Fruit fly (Drosophila melanogaster) whole organism, embryonic: Measurements from ENCODE around the gene GstZ1.
A peak's percentile ranks its signal among the peaks of the same experiment; 100 is the strongest.

ENCODE experiments used
- Atf3 ChIP-seq: fragments of 200-800 bp; sonication (Bioruptor generic); optimal IDR thresholded peaks from 3 replicates; lab custom pipeline; 2016; ENCODE audit warnings: missing biosample characterization, missing genetic modification characterization
- B-H2 ChIP-seq: fragments of 200-800 bp; sonication (Bioruptor generic); optimal IDR thresholded peaks from 2 replicates; lab custom pipeline; 2018; ENCODE audit warnings: missing biosample characterization, mild to moderate bottlenecking, missing genetic modification characterization
- CG10147 ChIP-seq: fragments of 200-800 bp; sonication (Bioruptor generic); optimal IDR thresholded peaks from 2 replicates; lab custom pipeline; 2019; ENCODE audit warnings: missing biosample characterization, mild to moderate bottlenecking, missing genetic modification characterization, moderate library complexity
- CG1024 ChIP-seq: fragments of 200-800 bp; sonication (Bioruptor generic); IDR thresholded peaks from 2 replicates; pipeline ENCODE4 v1.3.6; 2022; ENCODE audit warnings: missing biosample characterization, missing genetic modification characterization
- CG10654 ChIP-seq: fragments of 200-800 bp; sonication (Bioruptor generic); optimal IDR thresholded peaks from 2 replicates; lab custom pipeline; 2016; ENCODE audit warnings: missing biosample characterization, missing genetic modification characterization
- CG11093 ChIP-seq: fragments of 200-800 bp; sonication (Bioruptor generic); IDR thresholded peaks from 3 replicates; pipeline ENCODE4 v1.3.6; 2022; ENCODE audit warnings: missing biosample characterization, missing genetic modification characterization
- CG11247 ChIP-seq: fragments of 200-800 bp; sonication (Bioruptor generic); IDR thresholded peaks from 2 replicates; pipeline ENCODE4 v1.3.6; 2022; ENCODE audit warnings: missing biosample characterization, missing genetic modification characterization
- CG12942 ChIP-seq: fragments of 200-800 bp; sonication (Bioruptor generic); optimal IDR thresholded peaks from 3 replicates; lab custom pipeline; 2016; ENCODE audit warnings: missing biosample characterization, missing genetic modification characterization
- CG13894 ChIP-seq: fragments of 200-800 bp; sonication (Bioruptor generic); optimal IDR thresholded peaks from 3 replicates; lab custom pipeline; 2018; ENCODE audit warnings: missing biosample characterization, mild to moderate bottlenecking, missing genetic modification characterization, moderate library complexity
- CG16813 ChIP-seq: fragments of 200-800 bp; sonication (Bioruptor generic); IDR thresholded peaks from 3 replicates; pipeline ENCODE4 v1.3.6; 2022; ENCODE audit warnings: missing biosample characterization, missing genetic modification characterization; ENCODE audit not compliant: partially characterized antibody
- CG16815 ChIP-seq: fragments of 200-800 bp; sonication (Bioruptor generic); optimal IDR thresholded peaks from 3 replicates; lab custom pipeline; 2017; ENCODE audit warnings: missing biosample characterization, mild to moderate bottlenecking, missing genetic modification characterization
- CG2116 ChIP-seq: fragments of 200-800 bp; sonication (Bioruptor generic); optimal IDR thresholded peaks from 3 replicates; lab custom pipeline; 2018; ENCODE audit warnings: missing biosample characterization, mild to moderate bottlenecking, missing genetic modification characterization
- CG2120 ChIP-seq: fragments of 200-800 bp; sonication (Bioruptor generic); optimal IDR thresholded peaks from 3 replicates; lab custom pipeline; 2016; ENCODE audit warnings: missing biosample characterization, missing genetic modification characterization
- CG3163 ChIP-seq: fragments of 200-800 bp; sonication (Bioruptor generic); optimal IDR thresholded peaks from 3 replicates; lab custom pipeline; 2016; ENCODE audit warnings: missing biosample characterization, missing genetic modification characterization
- CG7987 ChIP-seq: fragments of 200-800 bp; sonication (Bioruptor generic); optimal IDR thresholded peaks from 2 replicates; lab custom pipeline; 2018; ENCODE audit warnings: missing biosample characterization, mild to moderate bottlenecking, missing genetic modification characterization, moderate library complexity
- CG9437 ChIP-seq: fragments of 200-800 bp; sonication (Bioruptor generic); optimal IDR thresholded peaks from 2 replicates; lab custom pipeline; 2018; ENCODE audit warnings: missing biosample characterization, mild to moderate bottlenecking, missing genetic modification characterization
- CTCF ChIP-seq: fragments of 200-800 bp; sonication (Bioruptor generic); optimal IDR thresholded peaks from 2 replicates; lab custom pipeline; 2017; ENCODE audit warnings: missing biosample characterization, mild to moderate bottlenecking, missing genetic modification characterization, moderate library complexity
- Dll ChIP-seq: fragments of 200-800 bp; sonication (Bioruptor generic); IDR thresholded peaks from 4 replicates; pipeline ENCODE4 v1.3.6; 2022; ENCODE audit warnings: missing biosample characterization, missing genetic modification characterization; ENCODE audit not compliant: partially characterized antibody
- Elba2 ChIP-seq: fragments of 200-800 bp; sonication (Bioruptor generic); optimal IDR thresholded peaks from 3 replicates; lab custom pipeline; 2016; ENCODE audit warnings: missing biosample characterization, missing genetic modification characterization
- MBD-R2 ChIP-seq: fragments of 200-800 bp; sonication (Bioruptor generic); IDR thresholded peaks from 2 replicates; pipeline ENCODE4 v1.3.6; 2022; ENCODE audit warnings: missing biosample characterization, missing genetic modification characterization
- Med ChIP-seq: fragments of 200-800 bp; sonication (Bioruptor generic); peaks from one replicate; lab custom pipeline; 2016; ENCODE audit warnings: missing biosample characterization, missing genetic modification characterization, mild to moderate bottlenecking, inconsistent platforms, moderate library complexity
- Nf-YC ChIP-seq: fragments of 200-800 bp; optimal IDR thresholded peaks from 3 replicates; lab custom pipeline; 2019; ENCODE audit warnings: missing biosample characterization, mild to moderate bottlenecking, missing genetic modification characterization, moderate library complexity
- Oaz ChIP-seq: fragments of 200-800 bp; sonication (Bioruptor generic); IDR thresholded peaks from 2 replicates; pipeline ENCODE4 v1.3.6; 2022; ENCODE audit warnings: missing biosample characterization, missing genetic modification characterization
- Opbp ChIP-seq: fragments of 200-800 bp; sonication (Bioruptor generic); IDR thresholded peaks from 3 replicates; pipeline ENCODE4 v1.3.6; 2022; ENCODE audit warnings: missing biosample characterization, missing genetic modification characterization; ENCODE audit not compliant: partially characterized antibody
- Pdp1 ChIP-seq, 2 experiments: fragments of 200-800 bp; sonication (Bioruptor generic); optimal IDR thresholded peaks; 3 replicates each; lab custom pipeline; 2016; ENCODE audit warnings: missing biosample characterization in 2 of 2, missing genetic modification characterization in 2 of 2, mild to moderate bottlenecking in 1 of 2, moderate library complexity in 1 of 2
- Ravus ChIP-seq: fragments of 200-800 bp; sonication (Bioruptor generic); IDR thresholded peaks from 2 replicates; pipeline ENCODE4 v1.3.6; 2022; ENCODE audit warnings: missing biosample characterization, missing genetic modification characterization
- Rfx ChIP-seq: fragments of 200-800 bp; sonication (Bioruptor generic); IDR thresholded peaks from 2 replicates; pipeline ENCODE4 v1.3.6; 2022; ENCODE audit warnings: missing biosample characterization, missing genetic modification characterization
- Scr ChIP-seq: fragments of 200-800 bp; sonication (Bioruptor generic); IDR thresholded peaks from 2 replicates; pipeline ENCODE4 v1.3.6; 2022; ENCODE audit warnings: missing biosample characterization, missing genetic modification characterization; ENCODE audit not compliant: partially characterized antibody
- Taf1 ChIP-seq: fragments of 200-800 bp; sonication (Bioruptor generic); IDR thresholded peaks from 2 replicates; pipeline ENCODE4 v1.3.6; 2022; ENCODE audit warnings: missing biosample characterization, missing genetic modification characterization
- ara ChIP-seq: fragments of 200-800 bp; sonication (Bioruptor generic); IDR thresholded peaks from 2 replicates; pipeline ENCODE4 v1.3.6; 2022; ENCODE audit warnings: missing biosample characterization, missing genetic modification characterization
- ash1 ChIP-seq: fragments of 200-800 bp; sonication (Bioruptor generic); optimal IDR thresholded peaks from 2 replicates; lab custom pipeline; 2018; ENCODE audit warnings: missing biosample characterization, mild to moderate bottlenecking, missing genetic modification characterization
- bbx ChIP-seq: fragments of 200-800 bp; sonication (Bioruptor generic); IDR thresholded peaks from 2 replicates; pipeline ENCODE4 v1.3.6; 2022; ENCODE audit warnings: missing biosample characterization, missing genetic modification characterization; ENCODE audit not compliant: partially characterized antibody
- bigmax ChIP-seq: fragments of 200-800 bp; sonication (Bioruptor generic); optimal IDR thresholded peaks from 2 replicates; lab custom pipeline; 2018; ENCODE audit warnings: missing biosample characterization, mild to moderate bottlenecking, missing genetic modification characterization
- bsh ChIP-seq, 2 experiments: fragments of 200-800 bp; sonication (Bioruptor generic); optimal IDR thresholded peaks; 2 replicates each; lab custom pipeline; 2017 to 2018; ENCODE audit warnings: mild to moderate bottlenecking in 2 of 2, missing biosample characterization in 2 of 2, missing genetic modification characterization in 2 of 2, moderate library complexity in 1 of 2
- cato ChIP-seq: fragments of 200-800 bp; sonication (Bioruptor generic); optimal IDR thresholded peaks from 2 replicates; lab custom pipeline; 2016; ENCODE audit warnings: missing biosample characterization, missing genetic modification characterization, borderline replicate concordance
- chinmo ChIP-seq: fragments of 200-800 bp; sonication (Bioruptor generic); IDR thresholded peaks from 4 replicates; pipeline ENCODE4 v1.3.6; 2022; ENCODE audit warnings: missing biosample characterization, missing genetic modification characterization; ENCODE audit not compliant: partially characterized antibody
- crc ChIP-seq: fragments of 200-800 bp; sonication (Bioruptor generic); optimal IDR thresholded peaks from 2 replicates; lab custom pipeline; 2016; ENCODE audit warnings: missing biosample characterization, missing genetic modification characterization
- crol ChIP-seq: fragments of 200-800 bp; sonication (Bioruptor generic); IDR thresholded peaks from 2 replicates; pipeline ENCODE4 v1.3.6; 2022; ENCODE audit warnings: missing biosample characterization, missing genetic modification characterization
- dmrt99B ChIP-seq: fragments of 200-800 bp; sonication (Bioruptor generic); optimal IDR thresholded peaks from 2 replicates; lab custom pipeline; 2018; ENCODE audit warnings: missing biosample characterization, mild to moderate bottlenecking, missing genetic modification characterization, moderate library complexity
- esg ChIP-seq: fragments of 200-800 bp; sonication (Bioruptor generic); conservative IDR thresholded peaks from 2 replicates; pipeline ENCODE4 v1.3.6; 2022; ENCODE audit warnings: missing biosample characterization, missing genetic modification characterization
- eve ChIP-seq, 2 experiments: fragments of >200 bp; optimal IDR thresholded peaks; 2 replicates each; lab custom pipeline; 2017; ENCODE audit warnings: missing biosample characterization in 2 of 2, missing genetic modification characterization in 2 of 2
- grn ChIP-seq: fragments of 200-800 bp; sonication (Bioruptor generic); optimal IDR thresholded peaks from 3 replicates; lab custom pipeline; 2017; ENCODE audit warnings: missing biosample characterization, missing genetic modification characterization
- knrl ChIP-seq: fragments of 200-800 bp; sonication (Bioruptor generic); IDR thresholded peaks from 3 replicates; pipeline ENCODE4 v1.3.6; 2022; ENCODE audit warnings: missing biosample characterization, missing genetic modification characterization; ENCODE audit not compliant: partially characterized antibody
- mirr ChIP-seq: fragments of 200-800 bp; sonication (Bioruptor generic); optimal IDR thresholded peaks from 3 replicates; lab custom pipeline; 2018; ENCODE audit warnings: missing biosample characterization, mild to moderate bottlenecking, missing genetic modification characterization
- sens ChIP-seq: fragments of 200-800 bp; sonication (Bioruptor generic); peaks from one replicate; lab custom pipeline; 2016; ENCODE audit warnings: missing biosample characterization, missing genetic modification characterization
- ssp ChIP-seq: fragments of 200-800 bp; sonication (Bioruptor generic); IDR thresholded peaks from 2 replicates; pipeline ENCODE4 v1.3.6; 2022; ENCODE audit warnings: missing biosample characterization, missing genetic modification characterization
- trh ChIP-seq: fragments of 200-800 bp; sonication (Bioruptor generic); optimal IDR thresholded peaks from 2 replicates; lab custom pipeline; 2016; ENCODE audit warnings: missing biosample characterization, missing genetic modification characterization
- ttk ChIP-seq: fragments of 200-800 bp; sonication (Bioruptor generic); IDR thresholded peaks from 2 replicates; pipeline ENCODE4 v2.1.2; 2022; ENCODE audit warnings: missing biosample characterization, missing genetic modification characterization
- unc-4 ChIP-seq: fragments of 200-800 bp; sonication (Bioruptor generic); IDR thresholded peaks from 2 replicates; pipeline ENCODE4 v1.3.6; 2022; ENCODE audit warnings: missing biosample characterization, missing genetic modification characterization; ENCODE audit not compliant: partially characterized antibody
- vnd ChIP-seq: fragments of 200-800 bp; sonication (Bioruptor generic); IDR thresholded peaks from 3 replicates; pipeline ENCODE4 v1.3.6; 2022; ENCODE audit warnings: missing biosample characterization, missing genetic modification characterization; ENCODE audit not compliant: partially characterized antibody
- wdn ChIP-seq: fragments of 200-800 bp; sonication (Bioruptor generic); IDR thresholded peaks from 2 replicates; pipeline ENCODE4 v1.3.6; 2022; ENCODE audit warnings: missing biosample characterization, missing genetic modification characterization

GstZ1 gene

DNA sequence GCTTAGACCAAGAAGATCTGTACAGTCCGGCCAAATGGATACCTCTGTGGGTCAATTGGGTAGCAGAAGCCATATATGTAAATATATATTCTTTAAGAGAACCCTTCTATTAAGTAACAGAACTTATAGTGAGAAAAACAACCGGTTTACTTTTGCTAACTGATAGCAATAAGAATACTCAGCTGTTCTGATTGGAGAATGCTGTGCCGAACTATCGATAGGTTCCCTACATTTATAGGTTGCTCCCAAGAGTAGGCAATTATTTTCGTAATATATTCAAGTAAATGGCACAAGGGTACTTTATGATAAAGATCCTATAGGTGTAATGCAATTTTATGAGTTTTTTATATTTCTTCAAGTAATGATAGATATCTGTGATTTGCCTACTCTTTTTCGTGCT, at the start of gene GstZ1 (continued):
- TF ChIP-seq bbx (GFP tag; lab: Robert Waterston, UW) (peak; percentile 76; the same call in 1 of the 2 replicates), B-H2 (GFP tag; lab: Kevin White, UChicago) (no peak), cato (GFP tag; lab: Kevin White, UChicago) (no peak), esg (GFP tag; lab: Robert Waterston, UW) (no peak), CG11093 (GFP tag; lab: Robert Waterston, UW) (no peak), CG1024 (GFP tag; lab: Robert Waterston, UW) (no peak), Atf3 (GFP tag; lab: Kevin White, UChicago) (no peak), MBD-R2 (peak; percentile 63), Opbp (GFP tag; lab: Robert Waterston, UW) (peak; percentile 61; the same call in 1 of the 3 replicates), Rfx (GFP tag; lab: Robert Waterston, UW) (no peak), Nf-YC (tag; lab: Kevin White, UChicago) (peak; percentile 76), CG3163 (GFP tag; lab: Kevin White, UChicago) (no peak), knrl (GFP tag; lab: Robert Waterston, UW) (peak; percentile 56; the same call in 1 of the 3 replicates), sens (GFP tag; lab: Kevin White, UChicago) (peak; percentile 29), wdn (GFP tag; lab: Robert Waterston, UW) (no peak), ssp (GFP tag; lab: Robert Waterston, UW) (no peak), CG12942 (GFP tag; lab: Kevin White, UChicago) (no peak), CG10147 (peak; percentile 18), Taf1 (GFP tag; lab: Robert Waterston, UW) (no peak), crc (GFP tag; lab: Kevin White, UChicago) (no peak), CG11247 (GFP tag; lab: Robert Waterston, UW) (no peak), CG16813 (GFP tag; lab: Robert Waterston, UW) (no peak), crol (GFP tag; lab: Robert Waterston, UW) (no peak), CG16815 (GFP tag; lab: Kevin White, UChicago) (no peak), ttk (GFP tag; lab: Robert Waterston, UW) (no peak), bsh (GFP tag; optimal IDR thresholded peaks at IDR 0.05; lab: Kevin White, UChicago) (no peak), grn (GFP tag; lab: Kevin White, UChicago) (peak; percentile 49), ash1 (GFP tag; lab: Kevin White, UChicago) (no peak), CG2120 (no peak), Oaz (GFP tag; lab: Robert Waterston, UW) (no peak), unc-4 (GFP tag; lab: Robert Waterston, UW) (peak; percentile 71), CG13894 (tag; lab: Kevin White, UChicago) (peak; percentile 20), chinmo (GFP tag; lab: Robert Waterston, UW) (peak; percentile 88; the same call in 3 of the 4 replicates), dmrt99B (tag; lab: Kevin White, UChicago) (no peak), vnd (GFP tag; lab: Robert Waterston, UW) (0 out of 3 replicates have a peak, but pooled peaks have one; percentile 33), CG7987 (GFP tag; lab: Kevin White, UChicago) (no peak), Pdp1 (GFP tag; optimal IDR thresholded peaks at IDR 0.05; lab: Kevin White, UChicago) (peak in 1 of 2 experiments; percentile 21), Scr (GFP tag; lab: Robert Waterston, UW) (peak; percentile 68), CTCF (GFP tag; lab: Kevin White, UChicago) (no peak), mirr (GFP tag; lab: Kevin White, UChicago) (no peak), trh (GFP tag; lab: Kevin White, UChicago) (no peak), Elba2 (GFP tag; lab: Kevin White, UChicago) (peak; percentile 95), CG9437 (no peak), Med (GFP tag; lab: Kevin White, UChicago) (peak; percentile 44), CG2116 (peak; percentile 16), eve (GFP tag; optimal IDR thresholded peaks at IDR 0.05; lab: Kevin White, UChicago) (no peak), Ravus (no peak), ara (GFP tag; lab: Robert Waterston, UW) (no peak), CG10654 (GFP tag; lab: Kevin White, UChicago) (no peak), Dll (GFP tag; lab: Robert Waterston, UW) (peak; percentile 80), bigmax (GFP tag; lab: Kevin White, UChicago) (no peak)
